Worm (Caenorhabditis elegans): ENCODE data around the gene B0554.5.

Gene B0554.5

DNA sequence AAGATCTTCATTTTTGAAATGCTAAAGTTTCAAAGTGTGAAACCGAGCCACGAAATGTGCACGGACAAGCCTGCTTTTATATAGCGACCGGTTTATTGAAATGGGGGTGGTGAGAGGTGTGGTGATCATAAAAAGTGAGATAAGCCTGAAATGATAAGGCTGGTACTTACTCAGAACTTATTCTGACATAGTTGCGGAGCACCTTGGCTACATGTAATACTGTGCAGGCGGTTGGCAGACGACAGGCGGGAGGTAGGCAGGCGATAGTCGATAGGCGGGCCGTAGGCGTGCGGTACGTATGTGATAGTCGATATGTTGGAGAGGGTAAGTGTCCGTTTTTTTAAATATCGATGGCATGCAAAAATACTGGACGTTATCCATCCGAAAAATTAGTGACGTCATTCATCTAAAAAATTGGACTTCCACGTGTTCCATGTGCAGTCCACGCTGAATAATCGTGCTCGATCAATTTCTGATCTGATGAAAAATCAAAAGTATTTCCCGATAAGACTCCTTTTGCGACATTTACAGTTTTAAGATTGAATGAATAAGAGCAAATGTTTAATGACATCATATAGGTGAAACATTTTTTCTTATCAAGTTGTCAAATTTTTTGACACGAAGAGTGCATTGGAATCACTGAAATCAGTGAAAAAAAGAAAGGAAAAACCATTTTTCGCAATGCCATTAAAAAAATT is 6.4 kb upstream of the B0554.5 start, which contains the start of gene irg-8:
Gene irg-8 (minus strand): TSS at position 51 of the 698 bp plus-strand sequence.
- TF ChIP-seq unc-62 (GFP tag; optimal IDR thresholded peaks at IDR 0.05) = no peak

DNA sequence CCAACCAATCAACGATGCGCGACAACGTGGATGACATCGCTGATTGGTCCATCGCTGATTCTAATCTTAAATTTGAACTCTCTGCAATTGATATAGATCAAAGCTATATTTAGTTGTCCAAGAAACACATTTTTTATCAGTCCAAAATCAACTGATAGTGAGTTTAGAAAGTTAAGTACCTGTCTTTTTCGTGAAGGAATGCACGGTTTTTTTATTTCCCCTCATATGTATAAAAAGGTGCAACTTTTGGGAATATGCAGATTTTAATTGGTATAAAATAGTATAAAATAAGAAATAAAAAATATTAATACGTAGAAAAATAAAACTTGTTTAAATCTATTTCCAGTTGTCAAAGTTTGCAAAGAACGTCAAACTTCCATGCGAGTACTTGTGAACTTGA is 5.8 kb upstream of the B0554.5 start, which contains the start of gene Y39D8A.1:
Gene Y39D8A.1 (plus strand): TSS at position 301 of the 400 bp plus-strand sequence.
- no peak for TF ChIP-seq unc-62 (GFP tag; optimal IDR thresholded peaks at IDR 0.05)

DNA sequence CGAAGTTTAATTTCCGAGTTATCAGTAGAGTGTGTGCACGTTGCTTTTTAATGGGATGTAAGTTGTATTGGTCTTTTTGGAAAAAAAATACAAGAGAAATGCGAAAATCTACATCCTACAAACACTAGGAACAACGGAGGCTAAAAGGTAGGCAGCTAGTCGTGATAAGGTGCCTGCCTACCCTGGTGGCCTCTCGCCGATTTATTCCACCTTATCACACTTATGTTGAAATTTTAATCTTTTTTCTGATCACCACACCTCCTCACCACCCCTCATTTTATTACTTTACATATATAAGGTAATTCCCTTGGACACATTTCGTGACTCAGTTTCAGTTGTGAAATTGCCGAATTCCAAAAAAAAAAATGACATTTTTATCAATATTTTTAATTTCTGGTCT is 2.1 kb upstream of the B0554.5 start, which contains the start of gene dod-20:
Gene dod-20 (plus strand): TSS at position 301 of the 400 bp plus-strand sequence.
- TF ChIP-seq unc-62 (GFP tag; optimal IDR thresholded peaks at IDR 0.05) = no peak

DNA sequence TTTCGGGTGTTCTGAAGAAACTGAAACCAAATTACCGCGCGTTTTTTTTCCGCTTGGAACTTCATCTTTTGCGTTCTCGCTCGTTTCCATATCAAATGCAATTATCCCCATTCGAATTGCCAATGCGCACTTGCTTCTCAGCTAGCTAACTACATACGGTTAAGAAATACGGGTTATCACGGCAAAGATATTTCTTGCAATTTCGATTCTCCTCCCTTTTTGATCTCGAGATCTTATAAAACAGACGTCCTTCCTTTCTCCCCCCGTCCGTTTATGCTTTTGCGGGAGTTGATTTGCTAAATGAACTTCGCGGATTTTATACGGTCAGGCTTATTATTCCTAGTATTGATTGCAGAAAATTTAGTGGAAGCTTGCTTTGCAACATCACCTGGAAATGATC is 4.6 kb downstream of the B0554.5 start, which contains the start of gene B0554.4:
Gene B0554.4 (plus strand): TSS at position 301 of the 400 bp plus-strand sequence.
- TF ChIP-seq unc-62 (GFP tag; optimal IDR thresholded peaks at IDR 0.05) = no peak

DNA sequence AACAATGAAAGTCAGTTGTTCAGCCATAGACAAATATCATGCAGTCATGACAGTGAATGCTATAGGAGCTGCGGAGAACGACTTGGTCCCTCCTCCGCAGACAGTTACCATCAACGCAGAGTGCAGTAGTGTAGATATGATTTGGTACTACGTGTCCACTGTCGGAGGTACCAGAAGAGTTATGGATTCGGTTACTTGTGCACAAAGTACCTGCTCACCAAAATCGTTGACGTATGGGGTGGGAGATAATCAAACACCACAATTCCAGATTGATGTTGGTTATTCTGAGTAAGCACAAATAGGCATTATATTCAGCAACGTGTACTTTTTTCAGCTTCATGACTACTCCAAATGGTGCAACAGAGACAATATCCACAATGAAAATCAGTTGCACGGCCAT is 8.8 kb downstream of the B0554.5 start:
- no peak for TF ChIP-seq unc-62 (GFP tag; optimal IDR thresholded peaks at IDR 0.05)

DNA sequence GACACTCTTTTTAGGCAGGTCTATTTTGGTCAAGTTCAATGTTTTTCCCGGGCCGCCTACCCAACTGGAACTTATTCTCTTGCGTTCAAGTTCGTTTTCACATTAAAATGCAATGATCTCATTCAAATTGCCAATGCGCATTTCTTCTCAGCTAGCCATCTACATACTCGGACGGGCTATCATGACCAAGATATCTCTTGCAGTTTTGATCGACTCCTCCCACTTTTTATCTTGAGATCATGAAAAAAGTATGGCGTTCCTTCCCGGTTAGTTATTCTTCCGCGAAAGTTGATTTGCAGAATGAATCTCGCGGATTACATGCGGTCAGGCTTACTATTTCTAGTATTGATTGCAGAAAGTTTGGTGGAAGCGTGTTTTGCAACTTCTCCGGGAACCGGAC is 9.7 kb downstream of the B0554.5 start, which contains the start of gene B0554.2:
Gene B0554.2 (plus strand): TSS at position 301 of the 400 bp plus-strand sequence.
- no peak for TF ChIP-seq unc-62 (GFP tag; optimal IDR thresholded peaks at IDR 0.05)

DNA sequence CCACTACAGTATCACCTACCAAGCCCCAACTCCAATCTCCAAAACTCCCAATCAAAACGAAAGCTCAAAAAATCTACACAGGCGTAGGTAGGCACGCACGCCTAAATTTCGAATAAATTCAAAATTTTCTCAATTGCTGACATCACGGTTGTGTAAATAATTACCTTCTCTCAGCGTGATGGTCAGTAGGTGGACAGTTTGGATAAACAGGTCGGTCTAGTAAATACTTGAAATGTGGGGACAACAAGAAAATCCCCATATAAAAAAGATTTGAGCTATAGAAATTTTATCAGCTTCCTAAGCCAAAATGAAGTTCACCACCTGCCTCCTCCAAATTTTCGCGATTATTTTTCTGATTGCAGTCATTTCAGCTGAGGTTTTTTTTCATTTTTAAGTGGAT is 13.9 kb downstream of the B0554.5 start, which contains the start of gene B0554.1:
Gene B0554.1 (plus strand): TSS at position 301 of the 400 bp plus-strand sequence.
- no peak for TF ChIP-seq unc-62 (GFP tag; optimal IDR thresholded peaks at IDR 0.05)

DNA sequence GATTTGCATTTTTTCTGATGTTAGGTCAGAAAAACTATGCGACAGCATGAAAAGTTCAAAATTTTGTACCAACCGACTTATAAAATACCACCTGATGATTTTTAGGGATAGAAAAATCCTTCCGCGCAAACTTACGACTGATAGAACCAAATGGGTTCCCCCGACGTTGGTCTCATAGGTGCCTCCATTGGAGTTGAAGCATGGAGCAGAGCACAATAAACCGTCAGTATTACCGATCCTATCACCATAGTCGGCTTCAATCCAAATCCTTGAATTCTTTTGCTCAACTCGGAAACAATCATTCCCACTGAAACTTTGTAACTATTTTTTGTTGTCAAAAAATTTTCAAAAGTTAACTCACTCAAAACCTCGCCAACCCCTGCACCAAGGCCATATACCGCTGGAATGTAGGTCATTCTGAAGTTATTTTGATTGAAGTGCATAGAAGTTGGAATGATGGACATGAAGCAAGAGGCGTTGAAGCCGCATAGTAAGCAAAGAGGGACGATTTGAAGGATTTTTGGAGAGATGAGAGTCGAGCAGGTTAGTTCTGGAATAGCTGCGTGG is 15.0 kb downstream of the B0554.5 start:
- no peak for TF ChIP-seq unc-62 (GFP tag; optimal IDR thresholded peaks at IDR 0.05)

DNA sequence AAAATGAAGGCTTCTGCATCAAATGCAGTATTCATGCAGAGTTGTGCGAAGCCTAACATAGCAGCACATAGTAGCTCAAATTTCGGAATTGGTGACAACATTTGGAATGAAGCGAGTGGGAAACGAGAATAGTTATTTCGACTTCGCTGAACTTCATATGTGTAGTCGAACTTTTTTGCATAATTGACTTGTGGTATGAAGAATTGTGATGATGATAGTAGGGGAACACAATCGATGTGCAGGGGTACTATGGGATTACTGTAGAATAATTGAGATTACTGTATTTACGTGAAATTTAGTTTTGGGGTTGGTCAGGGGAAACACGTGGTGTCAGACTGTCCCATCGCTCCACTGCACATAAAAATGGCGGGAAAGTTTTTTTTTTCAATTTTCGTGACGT is 16.7 kb downstream of the B0554.5 start, which contains the start of gene B0554.7:
Gene B0554.7 (minus strand): TSS at position 101 of the 400 bp plus-strand sequence.
- TF ChIP-seq unc-62 (GFP tag; optimal IDR thresholded peaks at IDR 0.05) = no peak

DNA sequence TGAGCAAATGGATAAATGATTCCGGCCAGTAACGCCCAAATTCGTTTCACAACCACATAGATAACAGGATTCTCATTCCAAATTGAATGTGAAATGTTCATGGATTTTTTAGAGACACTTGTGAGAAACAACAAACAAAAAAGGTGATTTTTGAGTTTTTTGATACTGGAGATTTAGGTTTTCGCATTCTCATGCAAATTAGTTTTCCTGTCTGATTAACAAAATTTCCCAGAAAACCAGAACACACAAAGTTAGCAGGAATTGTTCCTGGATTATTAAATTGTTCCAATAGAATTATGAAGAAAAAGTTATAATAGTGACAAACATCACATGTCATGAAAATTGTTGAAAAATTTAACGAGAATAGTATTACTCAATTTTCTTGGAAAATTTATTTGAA is 19.0 kb downstream of the B0554.5 start, which contains the start of gene srh-33:
Gene srh-33 (minus strand): TSS at position 101 of the 400 bp plus-strand sequence.
- TF ChIP-seq unc-62 (GFP tag; optimal IDR thresholded peaks at IDR 0.05) = no peak

DNA sequence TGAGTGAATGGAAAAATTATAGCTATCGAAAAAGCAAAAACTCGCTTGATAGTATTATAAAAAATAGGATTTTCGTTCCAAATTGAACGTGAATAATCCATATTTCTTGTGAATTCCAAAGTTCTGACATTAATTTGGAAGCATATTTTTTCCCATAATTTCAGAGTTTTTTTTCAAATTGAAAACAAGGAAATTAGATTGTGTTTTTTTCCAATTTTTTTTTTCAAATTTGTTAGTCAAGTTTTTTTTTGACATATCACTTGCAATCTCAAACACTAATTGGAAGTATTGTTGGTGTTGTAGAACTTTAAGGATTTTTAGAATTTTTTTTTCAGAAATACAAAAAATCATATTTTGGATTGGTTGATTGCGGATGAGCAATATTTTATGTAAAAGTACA is 22.3 kb downstream of the B0554.5 start, which contains the start of gene srh-34:
Gene srh-34 (minus strand): TSS at position 101 of the 400 bp plus-strand sequence.
- TF ChIP-seq unc-62 (GFP tag; optimal IDR thresholded peaks at IDR 0.05) = no peak

DNA sequence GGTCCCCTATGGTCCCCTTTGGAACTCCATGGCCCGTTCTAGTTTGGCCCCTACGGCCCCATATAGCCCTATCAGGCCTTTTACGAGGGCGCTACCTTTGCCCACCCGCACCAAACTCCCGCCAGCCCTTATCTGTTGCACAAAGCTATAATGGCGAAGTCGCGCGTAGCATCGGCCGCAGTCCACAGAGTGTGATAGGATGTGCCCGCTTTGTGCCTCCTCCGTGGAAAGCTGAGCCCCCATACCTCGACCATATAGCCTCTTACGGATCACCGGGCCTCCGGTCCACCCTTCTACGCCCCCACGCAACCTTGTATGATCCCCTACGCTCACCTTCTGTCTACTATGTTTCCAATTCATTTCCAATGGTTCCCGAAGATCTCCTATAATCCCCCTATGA is 22.7 kb downstream of the B0554.5 start:
- no peak for TF ChIP-seq unc-62 (GFP tag; optimal IDR thresholded peaks at IDR 0.05)

DNA sequence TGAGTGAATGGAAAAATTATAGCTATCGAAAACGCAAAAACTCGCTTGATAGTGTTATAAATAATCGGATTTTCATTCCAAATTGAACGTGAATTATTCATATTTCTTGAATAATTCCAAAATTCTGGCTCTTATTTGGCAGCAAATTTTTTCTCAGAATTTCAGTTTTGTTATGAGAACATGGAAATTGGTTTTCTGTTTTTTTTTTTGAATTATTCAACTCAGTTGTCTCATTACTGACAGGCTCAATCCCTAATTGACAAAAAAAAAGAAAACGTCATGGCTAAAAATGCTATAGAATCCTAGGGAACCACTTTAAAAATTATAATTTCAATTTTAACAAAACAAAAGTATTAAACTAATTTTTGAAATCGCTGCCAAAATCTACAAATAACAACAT is 24.9 kb downstream of the B0554.5 start, which contains the start of gene srh-35:
Gene srh-35 (minus strand): TSS at position 101 of the 400 bp plus-strand sequence.
- TF ChIP-seq unc-62 (GFP tag; optimal IDR thresholded peaks at IDR 0.05) = no peak

DNA sequence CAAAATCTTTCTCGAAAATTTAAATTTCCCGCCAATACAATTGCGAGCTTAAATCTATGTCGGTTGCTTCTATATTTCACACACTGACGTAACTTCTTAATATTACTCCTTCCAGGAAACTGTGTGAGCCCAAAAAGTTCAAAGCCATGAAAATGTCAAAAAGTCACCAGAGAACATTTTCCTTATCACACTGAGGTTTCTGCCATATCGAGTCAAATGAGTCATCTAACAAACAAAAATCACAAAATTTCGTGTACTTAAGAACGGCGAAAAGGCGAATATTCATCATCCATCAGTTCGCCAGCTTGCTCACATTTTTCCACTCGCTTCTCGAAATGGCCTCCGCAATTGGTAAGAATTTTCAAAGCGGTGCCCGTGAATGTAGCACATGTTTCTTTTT is 25.4 kb downstream of the B0554.5 start, which contains the start of gene M02H5.8:
Gene M02H5.8 (plus strand): TSS at position 297 of the 400 bp plus-strand sequence.
- no peak for TF ChIP-seq unc-62 (GFP tag; optimal IDR thresholded peaks at IDR 0.05)

DNA sequence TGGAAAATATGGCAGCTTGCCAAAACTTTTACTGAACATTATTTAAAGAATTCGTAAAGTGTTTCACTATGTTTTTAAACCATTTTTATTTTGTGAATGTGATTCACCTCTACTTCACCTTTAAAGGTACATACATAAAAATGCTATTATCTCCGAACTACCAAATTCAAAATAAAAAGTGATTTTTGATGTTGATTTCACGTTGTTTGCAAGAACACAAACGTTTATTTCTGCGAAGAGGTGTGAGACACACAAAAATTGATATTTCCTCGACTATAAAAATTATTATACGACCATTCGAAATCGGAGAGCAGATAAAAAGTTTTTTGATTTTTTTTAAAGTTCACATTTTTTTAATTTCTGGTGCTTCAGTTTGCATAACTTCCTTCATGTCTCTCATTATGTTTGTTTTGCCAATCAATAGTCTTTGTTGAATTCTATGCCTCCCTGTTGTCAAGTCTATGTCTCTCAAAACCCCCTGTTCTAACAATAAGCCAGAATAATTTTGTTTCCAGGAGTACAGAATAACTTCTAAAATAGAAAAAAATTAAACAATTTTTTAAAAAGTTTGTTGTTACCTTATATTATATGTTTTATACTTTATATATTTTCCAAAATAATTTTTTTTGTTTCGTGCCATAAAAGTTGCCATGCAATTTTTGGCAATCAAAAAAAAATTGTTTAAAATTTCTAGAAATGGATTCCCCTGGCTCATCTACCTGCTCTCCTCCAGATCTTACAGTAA is 26.7 kb downstream of the B0554.5 start, which contains the start of gene nhr-123:
Gene nhr-123 (plus strand): TSS at position 695 of the 745 bp plus-strand sequence.
- no peak for TF ChIP-seq unc-62 (GFP tag; optimal IDR thresholded peaks at IDR 0.05)

DNA sequence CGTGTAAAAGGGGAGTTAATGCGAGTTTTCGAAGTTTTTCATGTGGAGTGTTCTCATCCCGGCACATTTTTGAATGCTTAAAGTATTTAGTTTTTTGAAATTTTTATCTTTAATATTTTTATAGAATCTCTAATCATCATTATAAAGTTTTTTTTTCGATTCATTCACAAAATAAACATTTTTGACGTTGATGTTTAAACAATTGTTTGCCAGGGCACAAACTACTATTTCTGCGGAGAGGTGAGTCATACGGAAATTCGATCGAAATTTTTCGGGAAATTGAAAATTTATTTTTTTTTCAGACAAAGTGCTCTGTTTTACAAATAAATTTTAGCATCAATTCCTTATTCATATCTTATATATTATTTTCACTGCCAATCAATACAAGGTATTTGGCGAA is 29.3 kb downstream of the B0554.5 start, which contains the start of gene nhr-98:
Gene nhr-98 (plus strand): TSS at position 301 of the 400 bp plus-strand sequence.
- no peak for TF ChIP-seq unc-62 (GFP tag; optimal IDR thresholded peaks at IDR 0.05)

All from whole organism, dauer.